Fruit fly (Drosophila melanogaster) whole organism: ENCODE results near the gene VhaAC39-2.

Experiments used
- CG8478 ChIP-seq: fragments of >200 bp; optimal IDR thresholded peaks from 2 replicates; lab custom pipeline; 2018; ENCODE audit warnings: inconsistent platforms
- Dll ChIP-seq: fragments of >200 bp; optimal IDR thresholded peaks from 2 replicates; lab custom pipeline; 2017
- EcR ChIP-seq, 2 experiments: fragments of >200 bp; optimal IDR thresholded peaks; 2 replicates each; lab custom pipeline; 2017; ENCODE audit warnings: missing biosample characterization in 2 of 2, missing genetic modification characterization in 2 of 2, missing genetic modification reagents in 2 of 2
- pan ChIP-seq: fragments of >200 bp; optimal IDR thresholded peaks from 2 replicates; lab custom pipeline; 2017
- psq ChIP-seq: fragments of >200 bp; optimal IDR thresholded peaks from 2 replicates; lab custom pipeline; 2017
- usp ChIP-seq: fragments of >200 bp; optimal IDR thresholded peaks from 2 replicates; lab custom pipeline; 2017; ENCODE audit warnings: missing biosample characterization, missing genetic modification characterization, mixed read lengths

Gene VhaAC39-2

dm6 chr3R:23130884-23131283 is 28.2 kb downstream of the VhaAC39-2 start:
- no peak for TF ChIP-seq Dll
- no peak for TF ChIP-seq psq
- no peak for TF ChIP-seq pan (lab: Kevin White, UChicago)
- no peak for TF ChIP-seq EcR (GFP tag; optimal IDR thresholded peaks at IDR 0.05; lab: Kevin White, UChicago)
- no peak for TF ChIP-seq CG8478 (lab: Kevin White, UChicago)
- TF ChIP-seq usp (GFP tag; lab: Kevin White, UChicago) = no peak

dm6 chr3R:23130181-23130580 is 28.9 kb downstream of the VhaAC39-2 start:
- no peak for TF ChIP-seq Dll
- TF ChIP-seq CG8478 (lab: Kevin White, UChicago) = no peak
- TF ChIP-seq pan (lab: Kevin White, UChicago) = no peak
- TF ChIP-seq psq = no peak

- TF ChIP-seq psq = no peak
- no peak for TF ChIP-seq CG8478 (lab: Kevin White, UChicago)
- TF ChIP-seq EcR (GFP tag; optimal IDR thresholded peaks at IDR 0.05; lab: Kevin White, UChicago) = no peak
- TF ChIP-seq usp (GFP tag; lab: Kevin White, UChicago) = no peak
- no peak for TF ChIP-seq pan (lab: Kevin White, UChicago)
- no peak for TF ChIP-seq Dll
Observed at dm6 chr3R:23129617-23130016, 29.5 kb downstream of the VhaAC39-2 start.

- no peak for TF ChIP-seq psq
- no peak for TF ChIP-seq Dll
- no peak for TF ChIP-seq CG8478 (lab: Kevin White, UChicago)
- no peak for TF ChIP-seq pan (lab: Kevin White, UChicago)
- TF ChIP-seq usp (GFP tag; lab: Kevin White, UChicago) = no peak
- no peak for TF ChIP-seq EcR (GFP tag; optimal IDR thresholded peaks at IDR 0.05; lab: Kevin White, UChicago)
Observed at dm6 chr3R:23127796-23128195, 31.3 kb downstream of the VhaAC39-2 start, which contains the start of gene CG31457. CG31457 (minus strand) TSS chr3R:23127981.

dm6 chr3R:23126241-23127022 is 32.7 kb downstream of the VhaAC39-2 start, which contains the start of gene CG31365:
CG31365 (minus strand) TSS chr3R:23126422.
- no peak for TF ChIP-seq psq
- TF ChIP-seq CG8478 (lab: Kevin White, UChicago) = no peak
- TF ChIP-seq EcR (GFP tag; optimal IDR thresholded peaks at IDR 0.05; lab: Kevin White, UChicago) = no peak

dm6 chr3R:23120933-23121332 is 38.2 kb downstream of the VhaAC39-2 start:
- no peak for TF ChIP-seq pan (lab: Kevin White, UChicago)
- no peak for TF ChIP-seq Dll
- no peak for TF ChIP-seq usp (GFP tag; lab: Kevin White, UChicago)
- no peak for TF ChIP-seq CG8478 (lab: Kevin White, UChicago)

dm6 chr3R:23119873-23120272 is 39.2 kb downstream of the VhaAC39-2 start:
- TF ChIP-seq CG8478 (lab: Kevin White, UChicago) (no peak), psq (no peak), Dll (no peak), usp (GFP tag; lab: Kevin White, UChicago) (no peak), EcR (GFP tag; optimal IDR thresholded peaks at IDR 0.05; lab: Kevin White, UChicago) (no peak), pan (lab: Kevin White, UChicago) (no peak)

dm6 chr3R:23117683-23118470 is 41.2 kb downstream of the VhaAC39-2 start, which contains the start of the genes Rassf and CenB1A:
Rassf (minus strand) TSS chr3R:23117931.
CenB1A (plus strand) TSS chr3R:23118400.
- TF ChIP-seq usp (GFP tag; lab: Kevin White, UChicago) (no peak), psq (no peak), CG8478 (lab: Kevin White, UChicago) (no peak)

- no peak for TF ChIP-seq usp (GFP tag; lab: Kevin White, UChicago)
- no peak for TF ChIP-seq pan (lab: Kevin White, UChicago)
- TF ChIP-seq EcR (GFP tag; optimal IDR thresholded peaks at IDR 0.05; lab: Kevin White, UChicago) = no peak
- TF ChIP-seq CG8478 (lab: Kevin White, UChicago) = no peak
- TF ChIP-seq Dll = no peak
- TF ChIP-seq psq = no peak
Observed at dm6 chr3R:23112680-23113362, 46.3 kb downstream of the VhaAC39-2 start, which contains the start of gene Cow. Cow (minus strand) TSS chr3R:23112730.

dm6 chr3R:23110724-23111123 is 48.4 kb downstream of the VhaAC39-2 start:
- TF ChIP-seq CG8478 (lab: Kevin White, UChicago) (no peak), psq (no peak), Dll (no peak), EcR (GFP tag; optimal IDR thresholded peaks at IDR 0.05; lab: Kevin White, UChicago) (no peak), usp (GFP tag; lab: Kevin White, UChicago) (no peak), pan (lab: Kevin White, UChicago) (no peak)
